Worm (Caenorhabditis elegans) whole organism, midembryonic: Measurements from ENCODE around the gene eelo-2.

Source experiments
- T22C8.4 ChIP-seq: fragments of 200-800 bp; sonication (Bioruptor generic); IDR thresholded peaks from 2 replicates; pipeline ENCODE4 v1.3.6; 2022; ENCODE audit warnings: missing genetic modification characterization, missing compliant biosample characterization
- cog-1 ChIP-seq: sonication (generic microtip); optimal IDR thresholded peaks from 2 replicates; lab custom pipeline; 2016; ENCODE audit warnings: missing genetic modification characterization, missing compliant biosample characterization
- flt-1 ChIP-seq: fragments of 200-800 bp; sonication (Bioruptor generic); IDR thresholded peaks from 2 replicates; pipeline ENCODE4 v1.3.6; 2022; ENCODE audit warnings: missing genetic modification characterization, missing compliant biosample characterization
- klf-2 ChIP-seq: fragments of 200-800 bp; sonication (Bioruptor generic); conservative IDR thresholded peaks from 2 replicates; pipeline ENCODE4 v1.3.6; 2022; ENCODE audit warnings: missing genetic modification reagents, missing genetic modification characterization, missing compliant biosample characterization
- med-1 ChIP-seq: sonication (generic microtip); optimal IDR thresholded peaks from 2 replicates; lab custom pipeline; 2017; ENCODE audit warnings: missing genetic modification characterization, mild to moderate bottlenecking, missing compliant biosample characterization, antibody characterized with exemption, missing genetic modification reagents; ENCODE audit not compliant: insufficient read depth
- ref-1 ChIP-seq: fragments of 200-800 bp; sonication (Bioruptor generic); conservative IDR thresholded peaks from 2 replicates; pipeline ENCODE4 v1.3.6; 2022; ENCODE audit warnings: missing genetic modification reagents, missing genetic modification characterization, missing compliant biosample characterization
- tab-1 ChIP-seq: fragments of 200-800 bp; sonication (Bioruptor generic); IDR thresholded peaks from 2 replicates; pipeline ENCODE4 v1.3.6; 2022; ENCODE audit warnings: missing genetic modification characterization, missing compliant biosample characterization
- ztf-23 ChIP-seq: fragments of 200-800 bp; sonication (Bioruptor generic); IDR thresholded peaks from 2 replicates; pipeline ENCODE4 v1.3.6; 2022; ENCODE audit warnings: missing genetic modification reagents, missing genetic modification characterization, missing compliant biosample characterization
- ztf-29 ChIP-seq: fragments of 200-800 bp; sonication (Bioruptor generic); IDR thresholded peaks from 2 replicates; pipeline ENCODE4 v1.3.6; 2022; ENCODE audit warnings: missing genetic modification reagents, missing genetic modification characterization, missing compliant biosample characterization

Gene eelo-2

DNA sequence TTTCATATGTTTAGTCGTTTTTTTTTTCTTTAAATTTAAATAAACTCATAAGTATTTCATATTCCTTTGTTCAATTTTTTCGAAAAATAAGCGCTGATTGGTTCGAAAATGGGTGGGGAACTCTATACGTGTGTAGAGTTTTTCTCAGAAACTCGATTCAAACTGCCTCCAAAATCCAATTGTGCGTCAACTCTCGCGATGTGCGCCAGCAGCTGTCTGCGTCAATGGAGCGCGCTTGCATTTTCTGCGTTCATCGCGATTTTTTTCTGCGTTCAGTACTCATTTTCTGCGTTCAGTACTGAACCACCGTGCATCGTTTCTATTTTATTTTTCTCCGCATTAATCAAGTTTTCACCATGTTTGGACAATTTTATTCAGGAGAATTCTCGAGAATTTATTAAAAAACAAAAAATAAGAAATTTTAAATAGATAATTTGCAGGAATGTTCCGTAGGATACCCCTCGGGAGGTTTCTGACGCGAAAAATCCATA, at the start of gene eelo-2:
TSS of gene eelo-2 (plus strand) at position 441 of the 491 bp plus-strand sequence.
- TF ChIP-seq ztf-29 (peak; percentile 70), flt-1 (GFP tag; lab: Robert Waterston, UW) (peak; percentile 86), ztf-23 (peak; percentile 84), T22C8.4 (GFP tag; lab: Robert Waterston, UW) (no peak), cog-1 (tag; lab: Kevin White, UChicago) (peak; percentile 81)

DNA sequence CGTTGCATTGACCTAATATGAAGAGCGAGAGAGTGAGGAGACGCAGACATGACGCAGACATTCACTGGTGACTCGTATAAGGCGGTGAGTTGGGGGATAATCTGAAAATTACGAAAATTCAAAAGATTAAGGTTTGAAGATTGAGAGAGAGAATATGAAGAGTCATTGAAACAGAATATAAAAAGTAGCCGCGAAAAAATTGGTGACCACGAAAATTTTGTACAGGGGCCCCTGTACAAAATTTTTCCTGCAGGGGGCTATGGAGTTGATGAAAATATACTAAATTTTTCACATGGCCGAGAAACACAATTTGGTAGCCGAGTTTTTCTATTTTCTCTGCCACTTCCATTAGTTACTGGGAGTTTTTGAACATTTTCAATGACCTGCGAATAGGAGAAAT, 43.2 kb upstream of the eelo-2 start, which contains the start of gene cnnm-1:
TSS of gene cnnm-1 (minus strand) at position 101 of the 400 bp plus-strand sequence.
- TF ChIP-seq ref-1 (GFP tag; lab: Robert Waterston, UW) (no peak), cog-1 (tag; lab: Kevin White, UChicago) (no peak), ztf-29 (no peak), flt-1 (GFP tag; lab: Robert Waterston, UW) (no peak), med-1 (no peak), klf-2 (no peak)

DNA sequence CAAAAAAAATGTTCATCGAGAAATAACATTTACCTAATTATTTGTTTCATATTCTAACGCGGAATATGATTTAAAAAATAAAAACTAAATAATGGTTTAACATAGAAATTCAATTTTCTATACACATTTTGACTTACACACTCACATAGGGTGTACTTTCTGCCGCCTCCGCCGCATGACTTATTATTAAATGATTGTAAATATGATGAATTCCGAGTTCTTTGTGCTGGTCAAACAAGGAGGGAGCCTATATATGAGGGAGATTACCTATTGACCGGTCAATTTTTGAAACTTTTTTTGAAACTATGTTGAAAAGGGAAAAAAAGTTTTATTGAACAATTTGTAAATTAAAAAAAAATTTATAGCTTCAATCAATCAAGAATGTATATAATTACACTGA, 42.1 kb upstream of the eelo-2 start:
- TF ChIP-seq med-1 (no peak), tab-1 (GFP tag; lab: Robert Waterston, UW) (no peak), klf-2 (no peak), T22C8.4 (GFP tag; lab: Robert Waterston, UW) (no peak), cog-1 (tag; lab: Kevin White, UChicago) (no peak), flt-1 (GFP tag; lab: Robert Waterston, UW) (no peak), ref-1 (GFP tag; lab: Robert Waterston, UW) (no peak), ztf-23 (no peak), ztf-29 (no peak)

- no peak for TF ChIP-seq cog-1 (tag; lab: Kevin White, UChicago)
- TF ChIP-seq med-1, result no peak
- TF ChIP-seq tab-1 (GFP tag; lab: Robert Waterston, UW), result no peak
- TF ChIP-seq T22C8.4 (GFP tag; lab: Robert Waterston, UW), result no peak
- no peak for TF ChIP-seq klf-2
- no peak for TF ChIP-seq ref-1 (GFP tag; lab: Robert Waterston, UW)
Measured at ce11 chrIV:17209309-17209708, 40.6 kb upstream of the eelo-2 start.

- TF ChIP-seq T22C8.4 (GFP tag; lab: Robert Waterston, UW), result no peak
- no peak for TF ChIP-seq cog-1 (tag; lab: Kevin White, UChicago)
- TF ChIP-seq tab-1 (GFP tag; lab: Robert Waterston, UW), result no peak
- no peak for TF ChIP-seq med-1
- no peak for TF ChIP-seq ztf-23
- no peak for TF ChIP-seq ref-1 (GFP tag; lab: Robert Waterston, UW)
- TF ChIP-seq ztf-29, result no peak
- no peak for TF ChIP-seq klf-2
- TF ChIP-seq flt-1 (GFP tag; lab: Robert Waterston, UW), result no peak
Measured at ce11 chrIV:17210754-17211153, 39.2 kb upstream of the eelo-2 start.

ce11 chrIV:17215070-17215469, 34.9 kb upstream of the eelo-2 start:
- TF ChIP-seq med-1 (no peak), ref-1 (GFP tag; lab: Robert Waterston, UW) (no peak), klf-2 (no peak), cog-1 (tag; lab: Kevin White, UChicago) (no peak), flt-1 (GFP tag; lab: Robert Waterston, UW) (no peak), tab-1 (GFP tag; lab: Robert Waterston, UW) (no peak), T22C8.4 (GFP tag; lab: Robert Waterston, UW) (no peak), ztf-29 (no peak)

DNA sequence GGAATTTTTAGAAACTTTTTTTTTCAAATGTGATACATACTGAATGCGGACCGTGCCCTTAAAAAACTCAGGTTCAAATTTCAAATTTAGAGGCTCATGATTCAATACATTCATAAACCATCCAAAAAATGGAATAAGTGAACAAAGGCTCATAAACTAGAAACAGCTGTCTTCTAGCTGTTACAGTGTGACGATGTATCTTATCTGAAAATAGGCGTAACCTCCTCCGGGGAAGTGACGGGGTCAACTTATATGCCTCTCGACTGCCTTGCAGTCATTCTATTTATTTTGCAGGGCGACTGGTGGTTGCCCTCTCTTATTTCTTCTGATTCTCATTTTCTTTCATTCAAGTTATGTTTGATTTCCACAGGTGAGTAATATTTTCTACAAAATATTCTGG, 33.9 kb upstream of the eelo-2 start, which contains the start of gene Y116A8B.1:
TSS of gene Y116A8B.1 (plus strand) at position 301 of the 400 bp plus-strand sequence.
- TF ChIP-seq cog-1 (tag; lab: Kevin White, UChicago), result no peak
- TF ChIP-seq klf-2, result no peak
- no peak for TF ChIP-seq med-1
- TF ChIP-seq ztf-29, result no peak
- TF ChIP-seq tab-1 (GFP tag; lab: Robert Waterston, UW), result no peak
- no peak for TF ChIP-seq T22C8.4 (GFP tag; lab: Robert Waterston, UW)

DNA sequence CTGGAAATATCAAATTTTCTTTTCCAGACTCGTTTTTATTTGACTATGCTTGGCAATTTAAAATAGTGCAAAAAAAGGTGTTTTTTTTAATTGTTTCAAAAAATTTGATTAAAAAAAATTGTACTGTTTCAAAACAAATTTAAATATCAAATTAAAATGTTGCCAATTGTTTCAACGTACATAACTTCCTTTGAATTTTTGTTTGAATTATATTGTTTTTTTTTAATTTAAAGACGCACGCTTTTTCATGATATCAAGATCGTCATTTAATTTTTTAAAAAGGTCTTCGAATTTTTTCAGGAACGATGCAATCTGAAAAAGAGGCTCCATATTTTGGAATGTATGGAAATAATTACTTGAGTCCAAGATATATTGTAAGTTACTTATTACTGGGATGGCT, 26.5 kb upstream of the eelo-2 start, which contains the start of gene Y116A8B.4:
TSS of gene Y116A8B.4 (plus strand) at position 301 of the 400 bp plus-strand sequence.
- TF ChIP-seq flt-1 (GFP tag; lab: Robert Waterston, UW) (no peak), ref-1 (GFP tag; lab: Robert Waterston, UW) (no peak), med-1 (no peak), klf-2 (no peak)

- TF ChIP-seq cog-1 (tag; lab: Kevin White, UChicago) (no peak), flt-1 (GFP tag; lab: Robert Waterston, UW) (no peak), med-1 (no peak), ztf-29 (no peak), ztf-23 (no peak), klf-2 (no peak), tab-1 (GFP tag; lab: Robert Waterston, UW) (no peak), ref-1 (GFP tag; lab: Robert Waterston, UW) (no peak), T22C8.4 (GFP tag; lab: Robert Waterston, UW) (no peak)
Measured at ce11 chrIV:17230958-17231357, 19.0 kb upstream of the eelo-2 start, which contains the start of gene npr-32. Gene npr-32 (minus strand): TSS chrIV:17231058.

DNA sequence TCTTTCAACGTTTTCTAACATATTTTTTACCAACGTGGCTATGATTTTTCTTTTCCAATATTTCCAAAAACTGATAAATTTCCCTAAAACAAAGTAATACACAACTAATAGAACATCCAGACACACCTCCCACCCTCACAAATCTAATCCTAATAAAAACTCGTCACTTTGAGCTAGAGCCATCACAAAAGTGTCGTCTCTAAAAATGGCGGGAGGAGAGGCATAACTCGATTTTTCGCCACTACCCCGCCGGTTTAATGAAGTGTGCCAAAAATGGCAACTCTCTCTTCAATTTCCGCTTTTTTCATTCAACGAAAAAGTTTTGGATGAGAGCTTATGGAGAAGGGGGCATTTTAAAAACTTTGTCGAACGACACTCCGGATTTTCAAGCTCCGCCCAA, 17.0 kb upstream of the eelo-2 start:
- TF ChIP-seq klf-2, result no peak
- no peak for TF ChIP-seq ztf-29

- TF ChIP-seq klf-2, result no peak
- TF ChIP-seq ztf-29, result no peak
- TF ChIP-seq med-1, result no peak
- TF ChIP-seq flt-1 (GFP tag; lab: Robert Waterston, UW), result no peak
- no peak for TF ChIP-seq tab-1 (GFP tag; lab: Robert Waterston, UW)
- no peak for TF ChIP-seq cog-1 (tag; lab: Kevin White, UChicago)
- no peak for TF ChIP-seq T22C8.4 (GFP tag; lab: Robert Waterston, UW)
- no peak for TF ChIP-seq ref-1 (GFP tag; lab: Robert Waterston, UW)
- no peak for TF ChIP-seq ztf-23
Measured at ce11 chrIV:17233494-17233893, 16.4 kb upstream of the eelo-2 start.
